Worm (Caenorhabditis elegans) whole organism, L1 larva: ENCODE data around the gene srlf-27.
A peak's percentile ranks its signal among the peaks of the same experiment; 100 is the strongest.

ENCODE experiments used
- C16A3.4 ChIP-seq: fragments of 150-350 bp; optimal IDR thresholded peaks from 2 replicates; lab custom pipeline; 2014; ENCODE audit warnings: missing biosample characterization, missing genetic modification characterization
- C34B4.2 ChIP-seq: sonication (generic microtip); optimal IDR thresholded peaks from 2 replicates; lab custom pipeline; 2017; ENCODE audit warnings: mild to moderate bottlenecking, missing genetic modification characterization, missing compliant biosample characterization
- F16B12.6 ChIP-seq: fragments of 150-350 bp; optimal IDR thresholded peaks from 2 replicates; lab custom pipeline; 2014; ENCODE audit warnings: missing biosample characterization, missing genetic modification characterization
- aha-1 ChIP-seq: fragments of 150-350 bp; optimal IDR thresholded peaks from 2 replicates; lab custom pipeline; 2014; ENCODE audit warnings: missing biosample characterization, missing genetic modification characterization
- blmp-1 ChIP-seq: fragments of 150-350 bp; optimal IDR thresholded peaks from 2 replicates; lab custom pipeline; 2014; ENCODE audit warnings: missing biosample characterization, missing genetic modification characterization
- ceh-8 ChIP-seq: fragments of 200-800 bp; sonication (Bioruptor generic); optimal IDR thresholded peaks from 2 replicates; lab custom pipeline; 2018; ENCODE audit warnings: mild to moderate bottlenecking, missing genetic modification characterization, moderate library complexity, missing compliant biosample characterization
- ceh-82 ChIP-seq, 3 experiments: fragments of 150-350 bp in 1 of 3; sonication (generic microtip) in 2 of 3; optimal IDR thresholded peaks; 2 replicates each; lab custom pipeline; 2014 to 2017; ENCODE audit warnings: missing biosample characterization in 3 of 3, missing genetic modification characterization in 3 of 3
- ceh-90 ChIP-seq: sonication (generic microtip); optimal IDR thresholded peaks from 2 replicates; lab custom pipeline; 2016; ENCODE audit warnings: missing genetic modification characterization, missing compliant biosample characterization
- ces-1 ChIP-seq: fragments of 150-350 bp; optimal IDR thresholded peaks from 2 replicates; lab custom pipeline; 2014; ENCODE audit warnings: missing biosample characterization, missing genetic modification reagents, missing genetic modification characterization
- dpl-1 ChIP-seq, 3 experiments: fragments of 150-350 bp in 2 of 3; sonication (generic microtip) in 1 of 3; optimal IDR thresholded peaks; 2 replicates each; lab custom pipeline; 2014 to 2017; ENCODE audit warnings: missing biosample characterization in 3 of 3, missing genetic modification characterization in 3 of 3, missing genetic modification reagents in 3 of 3
- efl-1 ChIP-seq, 4 experiments: fragments of 150-350 bp; optimal IDR thresholded peaks in 3 of 4; peaks in 1 of 4; 1 replicate in 1 of 4; 2 replicates in 3 of 4; lab custom pipeline; 2014; ENCODE audit warnings: missing biosample characterization in 2 of 4, missing genetic modification characterization in 2 of 4, missing genetic modification reagents in 2 of 4
- egl-13 ChIP-seq: sonication (generic microtip); optimal IDR thresholded peaks from 2 replicates; lab custom pipeline; 2016; ENCODE audit warnings: missing genotype, missing genetic modification reagents, missing genetic modification characterization, missing compliant biosample characterization
- egl-27 ChIP-seq, 2 experiments: fragments of 150-350 bp in 1 of 2; sonication (generic microtip); optimal IDR thresholded peaks; 3 replicates each; lab custom pipeline; 2017 to 2018; ENCODE audit warnings: missing biosample characterization in 2 of 2, missing genetic modification characterization in 2 of 2, missing genetic modification reagents in 2 of 2
- elt-2 ChIP-seq: sonication (generic microtip); optimal IDR thresholded peaks from 2 replicates; lab custom pipeline; 2016; ENCODE audit warnings: missing genetic modification characterization, mild to moderate bottlenecking, inconsistent platforms, missing compliant biosample characterization, missing genetic modification reagents
- ets-5 ChIP-seq: fragments of 200-800 bp; sonication (Bioruptor generic); IDR thresholded peaks from 2 replicates; pipeline ENCODE4 v1.3.6; 2022; ENCODE audit warnings: missing genetic modification characterization, missing compliant biosample characterization
- fkh-10 ChIP-seq: sonication (generic microtip); optimal IDR thresholded peaks from 2 replicates; lab custom pipeline; 2017; ENCODE audit warnings: missing biosample characterization, missing genetic modification reagents, missing genetic modification characterization
- fkh-4 ChIP-seq: sonication (generic microtip); optimal IDR thresholded peaks from 2 replicates; lab custom pipeline; 2016; ENCODE audit warnings: missing compliant biosample characterization, missing genetic modification characterization, borderline replicate concordance
- fkh-8 ChIP-seq: sonication (generic microtip); optimal IDR thresholded peaks from 2 replicates; lab custom pipeline; 2016; ENCODE audit warnings: mild to moderate bottlenecking, missing genetic modification characterization, missing compliant biosample characterization
- hlh-4 ChIP-seq: sonication (generic microtip); optimal IDR thresholded peaks from 2 replicates; lab custom pipeline; 2016; ENCODE audit warnings: mild to moderate bottlenecking, missing genetic modification characterization, missing compliant biosample characterization
- irx-1 ChIP-seq: sonication (generic microtip); optimal IDR thresholded peaks from 2 replicates; lab custom pipeline; 2016; ENCODE audit warnings: missing genetic modification characterization, missing compliant biosample characterization
- isw-1 ChIP-seq: fragments of 200-800 bp; sonication (Bioruptor generic); IDR thresholded peaks from 2 replicates; pipeline ENCODE4 v1.3.6; 2022; ENCODE audit warnings: missing genetic modification characterization, missing compliant biosample characterization
- jun-1 ChIP-seq: fragments of 150-350 bp; optimal IDR thresholded peaks from 2 replicates; lab custom pipeline; 2014; ENCODE audit warnings: missing biosample characterization, missing genetic modification reagents, missing genetic modification characterization
- lin-14 ChIP-seq: fragments of 200-800 bp; sonication (Bioruptor generic); optimal IDR thresholded peaks from 2 replicates; lab custom pipeline; 2018; ENCODE audit warnings: mild to moderate bottlenecking, missing genetic modification characterization, moderate library complexity, missing compliant biosample characterization
- lin-35 ChIP-seq, 2 experiments: fragments of 150-350 bp; optimal IDR thresholded peaks; 2 replicates each; lab custom pipeline; 2014; ENCODE audit warnings: missing biosample characterization in 2 of 2, missing genetic modification characterization in 2 of 2, missing genetic modification reagents in 2 of 2
- lin-39 ChIP-seq: fragments of 150-350 bp; optimal IDR thresholded peaks from 2 replicates; lab custom pipeline; 2014; ENCODE audit warnings: missing biosample characterization, missing genetic modification reagents, missing genetic modification characterization
- lir-3 ChIP-seq: sonication (generic microtip); optimal IDR thresholded peaks from 2 replicates; lab custom pipeline; 2016; ENCODE audit warnings: mild to moderate bottlenecking, missing genetic modification characterization, moderate library complexity, missing compliant biosample characterization; ENCODE audit not compliant: poor library complexity
- lsy-2 ChIP-seq, 2 experiments: fragments of 150-350 bp; optimal IDR thresholded peaks; 2 replicates each; lab custom pipeline; 2014; ENCODE audit warnings: missing biosample characterization in 2 of 2, missing genetic modification characterization in 2 of 2
- mab-9 ChIP-seq: fragments of 200-800 bp; sonication (Bioruptor generic); IDR thresholded peaks from 2 replicates; pipeline ENCODE4 v1.3.6; 2022; ENCODE audit warnings: missing genetic modification reagents, missing genetic modification characterization, missing compliant biosample characterization
- mdl-1 ChIP-seq, 2 experiments: fragments of 150-350 bp; optimal IDR thresholded peaks; 2 replicates each; lab custom pipeline; 2014 to 2017; ENCODE audit warnings: missing biosample characterization in 2 of 2, missing genetic modification characterization in 2 of 2, inconsistent platforms in 1 of 2
- mep-1 ChIP-seq: fragments of 150-350 bp; optimal IDR thresholded peaks from 2 replicates; lab custom pipeline; 2014; ENCODE audit warnings: missing biosample characterization, missing genetic modification characterization
- nhr-11 ChIP-seq: fragments of 150-350 bp; optimal IDR thresholded peaks from 2 replicates; lab custom pipeline; 2014; ENCODE audit warnings: missing biosample characterization, missing genetic modification characterization
- nhr-20 ChIP-seq: sonication (generic microtip); optimal IDR thresholded peaks from 2 replicates; lab custom pipeline; 2016; ENCODE audit warnings: mild to moderate bottlenecking, missing genetic modification characterization, missing compliant biosample characterization
- nhr-237 ChIP-seq: fragments of 150-350 bp; optimal IDR thresholded peaks from 2 replicates; lab custom pipeline; 2014; ENCODE audit warnings: missing biosample characterization, missing genetic modification characterization
- nhr-47 ChIP-seq: sonication (generic microtip); optimal IDR thresholded peaks from 2 replicates; lab custom pipeline; 2016; ENCODE audit warnings: mild to moderate bottlenecking, missing genetic modification characterization, moderate library complexity, missing compliant biosample characterization
- nhr-71 ChIP-seq: sonication (generic microtip); optimal IDR thresholded peaks from 2 replicates; lab custom pipeline; 2016; ENCODE audit warnings: mild to moderate bottlenecking, missing genetic modification characterization, moderate library complexity, missing compliant biosample characterization
- nhr-76 ChIP-seq: sonication (generic microtip); optimal IDR thresholded peaks from 2 replicates; lab custom pipeline; 2017; ENCODE audit warnings: missing biosample characterization, missing genetic modification characterization
- nhr-77 ChIP-seq: fragments of 150-350 bp; optimal IDR thresholded peaks from 2 replicates; lab custom pipeline; 2014; ENCODE audit warnings: missing biosample characterization, missing genetic modification characterization
- nhr-84 ChIP-seq: sonication (generic microtip); optimal IDR thresholded peaks from 2 replicates; lab custom pipeline; 2017; ENCODE audit warnings: missing biosample characterization, missing genetic modification characterization
- nhr-85 ChIP-seq: sonication (generic microtip); peaks from one replicate; lab custom pipeline; 2016; ENCODE audit warnings: missing genetic modification characterization, inconsistent platforms, missing compliant biosample characterization
- nhr-90 ChIP-seq: sonication (generic microtip); optimal IDR thresholded peaks from 2 replicates; lab custom pipeline; 2016; ENCODE audit warnings: mild to moderate bottlenecking, missing genetic modification characterization, missing compliant biosample characterization; ENCODE audit not compliant: poor library complexity
- pax-3 ChIP-seq: fragments of 200-800 bp; sonication (Bioruptor generic); optimal IDR thresholded peaks from 2 replicates; lab custom pipeline; 2018; ENCODE audit warnings: mild to moderate bottlenecking, missing genetic modification characterization, moderate library complexity, missing compliant biosample characterization
- rnt-1 ChIP-seq: sonication (generic microtip); optimal IDR thresholded peaks from 2 replicates; lab custom pipeline; 2016; ENCODE audit warnings: mild to moderate bottlenecking, missing genetic modification characterization, moderate library complexity, missing compliant biosample characterization
- skn-1 ChIP-seq: fragments of 150-350 bp; optimal IDR thresholded peaks from 2 replicates; lab custom pipeline; 2014; ENCODE audit warnings: missing biosample characterization, missing genetic modification characterization
- snu-23 ChIP-seq: sonication (generic microtip); optimal IDR thresholded peaks from 2 replicates; lab custom pipeline; 2016; ENCODE audit warnings: missing genetic modification characterization, missing compliant biosample characterization
- sox-4 ChIP-seq: sonication (generic microtip); optimal IDR thresholded peaks from 2 replicates; lab custom pipeline; 2016; ENCODE audit warnings: missing genetic modification characterization, missing compliant biosample characterization
- unc-130 ChIP-seq: fragments of 150-350 bp; optimal IDR thresholded peaks from 2 replicates; lab custom pipeline; 2017; ENCODE audit warnings: missing biosample characterization, missing genetic modification characterization, inconsistent platforms
- unc-62 ChIP-seq: fragments of 150-350 bp; optimal IDR thresholded peaks from 2 replicates; lab custom pipeline; 2014; ENCODE audit warnings: missing biosample characterization, missing genetic modification reagents, missing genetic modification characterization
- unc-86 ChIP-seq: sonication (generic microtip); optimal IDR thresholded peaks from 2 replicates; lab custom pipeline; 2016; ENCODE audit warnings: missing genetic modification characterization, missing compliant biosample characterization
- xbp-1 ChIP-seq: sonication (generic microtip); optimal IDR thresholded peaks from 2 replicates; lab custom pipeline; 2016; ENCODE audit warnings: missing genetic modification characterization, missing compliant biosample characterization
- zag-1 ChIP-seq: fragments of 150-350 bp; optimal IDR thresholded peaks from 2 replicates; lab custom pipeline; 2014; ENCODE audit warnings: missing biosample characterization, missing genetic modification characterization
- ztf-11 ChIP-seq, 2 experiments: sonication (generic microtip); optimal IDR thresholded peaks; 2 replicates each; lab custom pipeline; 2016 to 2017; ENCODE audit warnings: missing genetic modification characterization in 2 of 2, missing biosample characterization in 1 of 2, missing compliant biosample characterization in 1 of 2

The srlf-27 gene

DNA sequence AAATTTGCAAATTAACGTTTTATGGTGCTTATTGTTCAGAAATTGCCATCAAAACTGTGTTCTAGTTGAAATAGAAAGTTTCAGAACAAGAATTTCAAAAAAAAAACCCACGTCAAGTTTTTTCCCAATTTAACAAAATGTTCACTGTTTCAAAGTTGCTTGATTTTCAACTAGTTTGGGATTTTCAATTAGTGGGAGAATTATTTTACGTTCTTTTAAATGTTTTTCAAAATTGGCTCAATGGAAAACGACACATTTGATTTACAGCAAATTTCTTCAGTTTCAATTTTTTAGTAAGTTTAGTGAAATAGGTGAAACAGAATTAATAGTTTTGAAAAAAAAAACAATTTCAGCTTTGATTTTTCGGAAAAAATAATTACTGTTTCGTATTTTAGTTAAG lies 28.9 kb upstream of the srlf-27 start:
- TF ChIP-seq aha-1 (tag; lab: Kevin White, UChicago) (no peak), unc-86 (tag; lab: Kevin White, UChicago) (no peak), nhr-76 (tag; lab: Kevin White, UChicago) (no peak), nhr-84 (no peak), efl-1 (optimal IDR thresholded peaks at IDR 0.05; lab: Kevin White, UChicago) (no peak), efl-1 (GFP tag; optimal IDR thresholded peaks at IDR 0.05 in 1 of 2; lab: Kevin White, UChicago) (peak in 1 of 2 experiments; percentile 54), isw-1 (GFP tag; lab: Robert Waterston, UW) (no peak)

DNA sequence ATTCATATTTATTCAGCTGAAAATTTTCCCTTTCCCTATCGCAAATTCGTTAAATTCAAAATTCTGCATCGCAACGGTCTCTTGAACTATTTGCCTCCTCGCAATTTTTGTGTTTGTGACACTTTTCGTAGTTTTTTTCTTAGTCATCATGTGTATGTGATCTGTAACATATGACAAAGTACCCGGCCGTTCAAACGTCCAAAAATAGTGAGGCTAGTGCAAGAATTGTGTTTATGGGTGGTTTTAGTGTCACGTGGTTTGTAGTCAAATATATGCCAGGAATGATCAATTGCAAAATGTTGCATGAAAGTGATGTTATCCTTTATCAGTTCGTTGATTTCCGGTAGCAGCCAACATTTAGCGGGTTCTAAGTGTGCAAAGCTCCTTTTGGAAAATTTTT lies 27.7 kb upstream of the srlf-27 start:
- TF ChIP-seq unc-130 (tag; lab: Kevin White, UChicago) (no peak), zag-1 (tag; lab: Kevin White, UChicago) (no peak), pax-3 (tag; lab: Kevin White, UChicago) (no peak), nhr-11 (tag; lab: Kevin White, UChicago) (no peak), unc-62 (GFP tag; lab: Kevin White, UChicago) (no peak), F16B12.6 (tag; lab: Kevin White, UChicago) (no peak), C34B4.2 (tag; lab: Kevin White, UChicago) (no peak), C16A3.4 (tag; lab: Kevin White, UChicago) (no peak), mab-9 (GFP tag; lab: Robert Waterston, UW) (no peak), irx-1 (tag; lab: Kevin White, UChicago) (no peak), nhr-20 (peak; percentile 68), elt-2 (tag; lab: Kevin White, UChicago) (peak; percentile 18), fkh-10 (no peak), sox-4 (tag; lab: Kevin White, UChicago) (no peak), nhr-77 (tag; lab: Kevin White, UChicago) (no peak), mep-1 (peak; percentile 33), egl-13 (tag; lab: Kevin White, UChicago) (no peak), jun-1 (tag; lab: Kevin White, UChicago) (peak; percentile 37), nhr-71 (tag; lab: Kevin White, UChicago) (peak; percentile 56), lir-3 (no peak), ets-5 (GFP tag; lab: Robert Waterston, UW) (no peak), xbp-1 (tag; lab: Kevin White, UChicago) (no peak), ceh-82 (tag; optimal IDR thresholded peaks at IDR 0.05; lab: Kevin White, UChicago) (no peak), unc-86 (tag; lab: Kevin White, UChicago) (no peak), lin-35 (GFP tag; optimal IDR thresholded peaks at IDR 0.05; lab: Kevin White, UChicago) (peak in 1 of 2 experiments; percentile 69), lin-14 (GFP tag; lab: Kevin White, UChicago) (peak; percentile 24), nhr-85 (peak; percentile 84), ztf-11 (tag; optimal IDR thresholded peaks at IDR 0.05; lab: Kevin White, UChicago) (no peak), blmp-1 (tag; lab: Kevin White, UChicago) (peak; percentile 19), snu-23 (GFP tag; lab: Kevin White, UChicago) (peak; percentile 30), lsy-2 (tag; optimal IDR thresholded peaks at IDR 0.05; lab: Kevin White, UChicago) (no peak), lin-39 (tag; lab: Kevin White, UChicago) (no peak), skn-1 (tag; lab: Kevin White, UChicago) (peak; percentile 72), rnt-1 (tag; lab: Kevin White, UChicago) (no peak), fkh-4 (no peak), ceh-8 (GFP tag; lab: Kevin White, UChicago) (no peak), aha-1 (tag; lab: Kevin White, UChicago) (no peak), mdl-1 (tag; optimal IDR thresholded peaks at IDR 0.05; lab: Kevin White, UChicago) (peak in 1 of 2 experiments; percentile 8), dpl-1 (GFP tag; optimal IDR thresholded peaks at IDR 0.05; lab: Kevin White, UChicago) (no peak), nhr-47 (tag; lab: Kevin White, UChicago) (no peak), fkh-8 (tag; lab: Kevin White, UChicago) (no peak), hlh-4 (tag; lab: Kevin White, UChicago) (no peak), nhr-237 (tag; lab: Kevin White, UChicago) (no peak), egl-27 (tag; optimal IDR thresholded peaks at IDR 0.05; lab: Kevin White, UChicago) (no peak), ceh-90 (no peak), ces-1 (GFP tag; lab: Kevin White, UChicago) (no peak), nhr-90 (peak; percentile 1)
